Worm (Caenorhabditis elegans): Measurements from ENCODE around the gene ttr-42.

The ttr-42 gene

DNA sequence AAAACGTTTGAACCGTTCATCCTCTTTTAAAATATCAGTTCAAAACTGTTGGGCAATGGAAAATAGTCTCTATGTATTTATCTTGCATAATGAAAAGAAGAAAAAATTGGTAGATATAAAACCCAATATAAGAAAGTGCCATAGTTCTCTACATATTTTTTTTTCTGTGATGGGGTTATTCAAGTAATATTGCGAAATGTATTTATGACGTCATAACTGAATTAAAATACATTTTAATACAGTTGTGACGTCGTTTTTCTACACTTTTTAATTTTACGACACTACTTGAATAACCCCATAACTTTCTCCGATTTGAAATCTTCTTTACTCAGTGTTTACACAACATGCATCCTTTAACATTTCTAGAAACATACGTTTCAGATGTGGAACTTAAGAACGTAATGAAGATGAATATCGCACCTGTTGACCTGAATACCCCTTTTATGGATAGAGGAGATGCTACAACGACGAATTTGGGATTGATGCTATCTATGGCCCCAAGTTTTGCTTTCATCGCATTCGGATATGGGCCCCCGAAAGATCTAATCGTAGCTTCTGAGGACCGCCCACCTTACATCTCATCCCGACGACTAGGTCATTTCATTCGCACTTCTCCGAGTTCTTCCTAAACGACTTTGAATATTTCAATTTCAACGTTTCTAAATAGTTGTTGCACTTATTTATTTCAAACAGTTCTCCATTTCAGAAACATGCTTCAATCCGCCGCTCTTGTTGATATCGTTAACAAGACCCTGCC, 30.2 kb downstream of the ttr-42 start, which contains the start of gene T03G6.1:
Gene T03G6.1, plus strand, starts transcription at position 707 of the 757 bp plus-strand sequence.
- TF ChIP-seq cog-1 (tag; optimal IDR thresholded peaks at IDR 0.05): no peak
- TF ChIP-seq klf-2 (GFP tag; conservative IDR thresholded peaks at IDR 0.05): no peak
- TF ChIP-seq ztf-23 (GFP tag; IDR thresholded peaks at IDR 0.05): no peak
- no peak for TF ChIP-seq flt-1 (GFP tag; IDR thresholded peaks at IDR 0.05)
- no peak for TF ChIP-seq ref-1 (GFP tag; conservative IDR thresholded peaks at IDR 0.05)
- TF ChIP-seq med-1 (GFP tag; optimal IDR thresholded peaks at IDR 0.05; ENCODE audit: insufficient read depth): no peak

DNA sequence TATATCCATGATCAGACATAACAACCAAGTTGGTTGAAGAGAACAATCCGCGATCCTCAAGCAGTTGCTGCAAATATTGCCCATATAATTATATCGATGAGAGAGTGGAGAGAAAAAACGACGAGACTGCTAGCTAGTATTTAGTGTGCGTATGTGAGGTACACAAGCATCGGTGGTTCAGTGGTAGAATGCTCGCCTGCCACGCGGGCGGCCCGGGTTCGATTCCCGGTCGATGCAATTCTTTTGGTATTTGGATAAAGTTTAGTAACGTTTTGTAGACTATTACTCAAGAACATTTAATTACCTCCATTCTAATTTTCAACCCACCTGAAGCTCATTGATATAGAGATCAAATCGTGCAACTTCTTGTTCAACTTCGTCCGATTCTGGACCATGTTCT, 35.5 kb downstream of the ttr-42 start:
- TF ChIP-seq klf-2 (GFP tag; conservative IDR thresholded peaks at IDR 0.05) (peak; percentile 84), tab-1 (GFP tag; IDR thresholded peaks at IDR 0.05) (peak; percentile 93), T22C8.4 (GFP tag; IDR thresholded peaks at IDR 0.05) (peak; percentile 88), flt-1 (GFP tag; IDR thresholded peaks at IDR 0.05) (peak; percentile 96), ref-1 (GFP tag; conservative IDR thresholded peaks at IDR 0.05) (peak; percentile 79), med-1 (GFP tag; optimal IDR thresholded peaks at IDR 0.05; ENCODE audit: insufficient read depth) (peak; percentile 3), ztf-23 (GFP tag; IDR thresholded peaks at IDR 0.05) (peak; percentile 91), ztf-29 (GFP tag; IDR thresholded peaks at IDR 0.05) (peak; percentile 82), cog-1 (tag; optimal IDR thresholded peaks at IDR 0.05) (peak; percentile 21)

DNA sequence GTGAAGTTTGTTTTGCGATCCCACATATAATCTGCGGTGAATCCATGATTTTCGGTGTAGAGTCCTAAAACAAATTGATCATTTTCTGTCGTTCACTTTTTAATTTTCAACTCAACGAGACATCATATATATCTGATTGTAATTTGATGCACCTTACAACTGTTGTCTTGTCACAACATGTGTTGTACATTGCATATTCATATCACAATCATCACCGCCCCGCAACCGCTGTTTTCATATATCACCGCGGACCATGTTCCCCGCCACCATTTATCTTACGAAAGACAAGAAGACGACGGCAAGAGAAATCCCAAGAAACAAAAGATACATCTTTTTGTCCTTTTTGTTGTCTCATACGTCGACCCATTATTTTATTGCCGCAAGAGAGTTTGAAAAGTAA, 36.6 kb downstream of the ttr-42 start:
- TF ChIP-seq tab-1 (GFP tag; IDR thresholded peaks at IDR 0.05) (no peak), ref-1 (GFP tag; conservative IDR thresholded peaks at IDR 0.05) (no peak), med-1 (GFP tag; optimal IDR thresholded peaks at IDR 0.05; ENCODE audit: insufficient read depth) (no peak), klf-2 (GFP tag; conservative IDR thresholded peaks at IDR 0.05) (no peak), cog-1 (tag; optimal IDR thresholded peaks at IDR 0.05) (no peak), flt-1 (GFP tag; IDR thresholded peaks at IDR 0.05) (no peak), ztf-23 (GFP tag; IDR thresholded peaks at IDR 0.05) (no peak), ztf-29 (GFP tag; IDR thresholded peaks at IDR 0.05) (no peak), T22C8.4 (GFP tag; IDR thresholded peaks at IDR 0.05) (no peak)

DNA sequence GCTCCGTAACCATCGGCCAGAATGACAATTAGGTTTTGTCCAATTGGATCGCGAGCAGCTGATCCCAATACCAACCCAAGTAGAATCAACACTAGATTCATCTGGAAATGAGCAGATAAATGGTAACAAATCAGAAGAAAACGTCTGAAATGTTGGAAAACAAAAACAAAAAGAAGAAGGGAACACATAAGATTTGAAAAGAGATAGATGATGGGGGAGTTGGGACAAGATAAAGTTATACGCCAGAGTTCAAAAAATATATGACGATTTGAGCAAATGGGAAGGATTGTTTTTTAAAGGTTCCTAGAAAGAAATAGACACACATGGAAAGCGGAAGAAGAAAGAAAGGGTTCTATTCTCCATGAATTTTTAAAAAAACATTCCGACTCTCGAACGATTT, 38.1 kb downstream of the ttr-42 start, which contains the start of gene T03G6.3:
Gene T03G6.3, minus strand, starts transcription at position 101 of the 400 bp plus-strand sequence.
- TF ChIP-seq flt-1 (GFP tag; IDR thresholded peaks at IDR 0.05): no peak
- no peak for TF ChIP-seq ztf-29 (GFP tag; IDR thresholded peaks at IDR 0.05)
- TF ChIP-seq med-1 (GFP tag; optimal IDR thresholded peaks at IDR 0.05; ENCODE audit: insufficient read depth): no peak
- TF ChIP-seq ref-1 (GFP tag; conservative IDR thresholded peaks at IDR 0.05): no peak
- no peak for TF ChIP-seq ztf-23 (GFP tag; IDR thresholded peaks at IDR 0.05)
- TF ChIP-seq tab-1 (GFP tag; IDR thresholded peaks at IDR 0.05): no peak
- no peak for TF ChIP-seq cog-1 (tag; optimal IDR thresholded peaks at IDR 0.05)
- TF ChIP-seq klf-2 (GFP tag; conservative IDR thresholded peaks at IDR 0.05): no peak
- no peak for TF ChIP-seq T22C8.4 (GFP tag; IDR thresholded peaks at IDR 0.05)

DNA sequence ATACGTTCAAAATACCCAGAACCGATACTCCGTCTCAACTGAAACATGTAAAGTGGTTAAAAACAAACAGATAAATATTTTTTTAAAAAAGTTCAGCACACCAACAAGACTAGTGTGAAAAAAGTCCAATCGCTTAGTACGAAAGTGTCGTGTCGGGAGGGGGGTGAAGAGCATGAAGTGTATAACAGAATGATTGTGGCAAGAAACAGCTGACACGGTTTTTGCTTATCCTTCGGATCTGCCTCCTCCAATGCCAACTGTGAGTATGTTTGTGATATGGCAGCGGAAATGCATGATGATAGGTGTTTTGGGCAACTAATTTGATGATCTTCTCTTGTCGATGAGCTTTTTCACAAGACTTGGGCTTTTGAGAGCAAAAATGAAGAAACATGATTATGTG, 42.7 kb downstream of the ttr-42 start:
- TF ChIP-seq med-1 (GFP tag; optimal IDR thresholded peaks at IDR 0.05; ENCODE audit: insufficient read depth) (no peak), klf-2 (GFP tag; conservative IDR thresholded peaks at IDR 0.05) (no peak), cog-1 (tag; optimal IDR thresholded peaks at IDR 0.05) (no peak), tab-1 (GFP tag; IDR thresholded peaks at IDR 0.05) (no peak), ref-1 (GFP tag; conservative IDR thresholded peaks at IDR 0.05) (no peak), flt-1 (GFP tag; IDR thresholded peaks at IDR 0.05) (no peak), ztf-29 (GFP tag; IDR thresholded peaks at IDR 0.05) (no peak), ztf-23 (GFP tag; IDR thresholded peaks at IDR 0.05) (no peak)

DNA sequence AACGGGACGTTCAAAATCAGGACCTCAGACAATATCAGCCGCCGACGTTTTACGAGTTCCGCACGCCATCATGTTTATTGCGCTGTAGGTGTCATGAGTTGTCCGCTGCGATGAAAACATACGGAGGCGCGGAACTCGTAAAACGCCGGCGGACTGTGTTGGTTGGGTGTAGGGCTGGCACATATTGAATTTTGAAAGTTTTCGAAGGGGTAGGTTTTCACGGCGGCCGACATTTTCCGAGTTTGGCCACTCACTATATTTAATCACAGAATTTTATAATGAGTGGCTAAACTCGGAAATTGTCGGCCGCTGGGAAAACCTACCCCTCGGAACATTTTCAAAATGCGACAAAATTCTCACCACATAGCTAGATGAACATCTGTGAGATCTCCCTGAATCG, 48.6 kb downstream of the ttr-42 start:
- TF ChIP-seq cog-1 (tag; optimal IDR thresholded peaks at IDR 0.05): no peak
- TF ChIP-seq ref-1 (GFP tag; conservative IDR thresholded peaks at IDR 0.05): no peak
- no peak for TF ChIP-seq klf-2 (GFP tag; conservative IDR thresholded peaks at IDR 0.05)
- no peak for TF ChIP-seq flt-1 (GFP tag; IDR thresholded peaks at IDR 0.05)
- no peak for TF ChIP-seq med-1 (GFP tag; optimal IDR thresholded peaks at IDR 0.05; ENCODE audit: insufficient read depth)
- TF ChIP-seq ztf-29 (GFP tag; IDR thresholded peaks at IDR 0.05): no peak
- TF ChIP-seq T22C8.4 (GFP tag; IDR thresholded peaks at IDR 0.05): no peak
- no peak for TF ChIP-seq tab-1 (GFP tag; IDR thresholded peaks at IDR 0.05)
- no peak for TF ChIP-seq ztf-23 (GFP tag; IDR thresholded peaks at IDR 0.05)
